Fruit fly (Drosophila melanogaster): Measurements from ENCODE around the gene Hsc70-3.

The Hsc70-3 gene

DNA sequence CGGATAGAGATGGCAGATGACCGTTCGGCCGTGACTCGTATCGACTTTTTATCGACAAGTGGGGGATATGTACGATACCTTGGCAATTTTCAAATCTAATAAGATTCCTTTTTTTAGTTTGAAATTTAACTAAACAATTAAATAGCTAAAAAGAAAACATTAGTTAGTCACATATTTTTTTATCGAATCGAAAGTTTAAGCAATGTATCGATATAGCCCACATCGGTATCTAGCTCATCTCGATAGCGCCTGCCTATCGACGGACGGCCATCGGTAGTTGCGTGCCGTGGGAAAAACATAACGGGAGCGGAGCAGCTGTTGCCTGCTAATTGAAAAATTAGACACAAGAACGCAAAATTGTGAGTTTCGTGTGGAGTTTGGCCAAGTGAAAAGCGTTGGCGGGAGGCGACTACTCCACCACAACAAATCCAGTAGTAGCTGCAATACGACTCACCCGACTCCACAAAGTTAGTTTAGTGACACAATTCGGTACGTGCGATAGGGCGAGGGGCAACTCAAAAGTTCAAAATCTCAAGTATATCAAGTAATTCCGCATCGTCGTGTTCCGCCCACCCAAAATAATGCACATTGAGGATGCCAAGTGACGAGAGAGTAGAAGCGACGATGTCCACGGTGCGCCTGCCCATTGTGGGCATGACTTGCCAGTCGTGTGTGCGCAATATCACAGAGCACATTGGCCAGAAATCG is 48.0 kb upstream of the Hsc70-3 start, which contains the start of the genes CG10347 and ATP7 (continued):
- TF ChIP-seq CG1024 (GFP tag; IDR thresholded peaks at IDR 0.05) (no peak), YL-1 (GFP tag; optimal IDR thresholded peaks at IDR 0.05) (peak; percentile 46), CG2199 (GFP tag; IDR thresholded peaks at IDR 0.05) (no peak), bowl (GFP tag; IDR thresholded peaks at IDR 0.05) (no peak), Dfd (GFP tag; optimal IDR thresholded peaks at IDR 0.05) (no peak), pum (GFP tag; optimal IDR thresholded peaks at IDR 0.05) (no peak), lmd (GFP tag; IDR thresholded peaks at IDR 0.05) (no peak)

dm6 chrX:11852310-11852709 is 45.4 kb upstream of the Hsc70-3 start, which contains the start of gene p24-1:
p24-1 (minus strand) TSS chrX:11852530.
- TF ChIP-seq twi (tag; optimal IDR thresholded peaks at IDR 0.05) = no peak
- no peak for TF ChIP-seq CkIIα-i1 (GFP tag; IDR thresholded peaks at IDR 0.05)
- TF ChIP-seq sens (GFP tag) = peak; percentile 67
- peak; percentile 38 for TF ChIP-seq odd (GFP tag; optimal IDR thresholded peaks at IDR 0.05)
- no peak for TF ChIP-seq CG14441 (GFP tag; IDR thresholded peaks at IDR 0.05)
- peak in 1 of 2 experiments; percentile 31 for TF ChIP-seq chif (GFP tag; optimal IDR thresholded peaks at IDR 0.05)
- TF ChIP-seq CG1024 (GFP tag; IDR thresholded peaks at IDR 0.05) = no peak
- TF ChIP-seq CG34224 (GFP tag; IDR thresholded peaks at IDR 0.05; ENCODE audit: partially characterized antibody) = peak; percentile 89
- peak; percentile 73 for TF ChIP-seq CG12155 (GFP tag; optimal IDR thresholded peaks at IDR 0.05)
- TF ChIP-seq gfzf (GFP tag; optimal IDR thresholded peaks at IDR 0.05) = peak; percentile 36
- TF ChIP-seq CG13296 (GFP tag; optimal IDR thresholded peaks at IDR 0.05) = peak; percentile 28
- peak; percentile 27 for TF ChIP-seq CG18476 (GFP tag; optimal IDR thresholded peaks at IDR 0.05)
- peak; percentile 36 for TF ChIP-seq CG12391 (tag; optimal IDR thresholded peaks at IDR 0.05)
- TF ChIP-seq CG14667 (GFP tag; IDR thresholded peaks at IDR 0.05) = no peak
- no peak for TF ChIP-seq CG15011 (GFP tag; optimal IDR thresholded peaks at IDR 0.05)
- TF ChIP-seq Doc3 (GFP tag; IDR thresholded peaks at IDR 0.05; ENCODE audit: partially characterized antibody) = peak; percentile 70
- no peak for TF ChIP-seq ham (GFP tag; IDR thresholded peaks at IDR 0.05)
- no peak for TF ChIP-seq kni (GFP tag; optimal IDR thresholded peaks at IDR 0.05)
- no peak for TF ChIP-seq cas (GFP tag; IDR thresholded peaks at IDR 0.05)
- TF ChIP-seq Xbp1 (GFP tag; optimal IDR thresholded peaks at IDR 0.05) = peak; percentile 92
- peak; percentile 87 for TF ChIP-seq BEAF-32 (GFP tag; optimal IDR thresholded peaks at IDR 0.05)
- TF ChIP-seq CrebB (tag; optimal IDR thresholded peaks at IDR 0.05) = peak; percentile 7
- TF ChIP-seq ci (GFP tag; IDR thresholded peaks at IDR 0.05) = peak; percentile 20; the same call in 1 of the 3 replicates
- peak; percentile 16 for TF ChIP-seq Chrac-16 (GFP tag; optimal IDR thresholded peaks at IDR 0.05)
- peak; percentile 54 for TF ChIP-seq row (GFP tag; IDR thresholded peaks at IDR 0.05)
- TF ChIP-seq Bgb (GFP tag; IDR thresholded peaks at IDR 0.05; ENCODE audit: partially characterized antibody) = peak; percentile 93
- TF ChIP-seq CG11247 (GFP tag; IDR thresholded peaks at IDR 0.05) = peak; percentile 58
- peak; percentile 88 for TF ChIP-seq CG9932 (GFP tag; IDR thresholded peaks at IDR 0.05)
- no peak for TF ChIP-seq CG4282 (GFP tag; optimal IDR thresholded peaks at IDR 0.05)
- TF ChIP-seq Vsx1 (GFP tag; optimal IDR thresholded peaks at IDR 0.05) = no peak
- TF ChIP-seq CG16863 (GFP tag; optimal IDR thresholded peaks at IDR 0.05) = no peak
- TF ChIP-seq CG15073 (GFP tag; optimal IDR thresholded peaks at IDR 0.05) = no peak
- no peak for TF ChIP-seq Abd-B (GFP tag; optimal IDR thresholded peaks at IDR 0.05)
- TF ChIP-seq nau (GFP tag; optimal IDR thresholded peaks at IDR 0.05) = no peak
- TF ChIP-seq wor (GFP tag; IDR thresholded peaks at IDR 0.05) = no peak
- peak in 1 of 3 experiments; percentile 20 for TF ChIP-seq Stat92E (GFP tag; optimal IDR thresholded peaks at IDR 0.05)
- TF ChIP-seq Oaz (GFP tag; IDR thresholded peaks at IDR 0.05) = no peak
- peak; percentile 13 for TF ChIP-seq Fer2 (tag; optimal IDR thresholded peaks at IDR 0.05)
- TF ChIP-seq pho (GFP tag; optimal IDR thresholded peaks at IDR 0.05) = peak; percentile 47
- TF ChIP-seq HLH54F (GFP tag; optimal IDR thresholded peaks at IDR 0.05) = peak; percentile 62
- TF ChIP-seq ind (GFP tag; optimal IDR thresholded peaks at IDR 0.05) = peak; percentile 37
- peak; percentile 67 for TF ChIP-seq CG12659 (GFP tag; optimal IDR thresholded peaks at IDR 0.05)
